Fruit fly (Drosophila melanogaster): ENCODE data around the gene p.

p gene

dm6 chr3R:8711890-8712449 lies 41.5 kb upstream of the p start (continued):
- TF ChIP-seq CG11723 (GFP tag; optimal IDR thresholded peaks at IDR 0.05) = no peak
- no peak for TF ChIP-seq CG16779 (GFP tag; IDR thresholded peaks at IDR 0.05)
- TF ChIP-seq dati (GFP tag; IDR thresholded peaks at IDR 0.05) = no peak
- no peak for TF ChIP-seq eyg (GFP tag; optimal IDR thresholded peaks at IDR 0.05)
- TF ChIP-seq CG31441 (GFP tag; IDR thresholded peaks at IDR 0.05) = peak; percentile 33; the same call in 1 of the 2 replicates
- peak; percentile 21 for TF ChIP-seq CG10431 (GFP tag; optimal IDR thresholded peaks at IDR 0.05)
- peak; percentile 9 for TF ChIP-seq CG15269 (tag; optimal IDR thresholded peaks at IDR 0.05)
- 0 out of 3 replicates have a peak, but pooled peaks have one; percentile 23 for TF ChIP-seq CG2889 (GFP tag; IDR thresholded peaks at IDR 0.05)
- TF ChIP-seq Ptx1 (GFP tag; IDR thresholded peaks at IDR 0.05) = peak; percentile 32; the same call in 1 of the 2 replicates
- TF ChIP-seq chif (GFP tag; optimal IDR thresholded peaks at IDR 0.05) = no peak
- no peak for TF ChIP-seq mam (GFP tag; optimal IDR thresholded peaks at IDR 0.05)
- TF ChIP-seq CG6683 (GFP tag; optimal IDR thresholded peaks at IDR 0.05) = no peak
- no peak for TF ChIP-seq Six4 (GFP tag; optimal IDR thresholded peaks at IDR 0.05)
- TF ChIP-seq CG7839 (tag; optimal IDR thresholded peaks at IDR 0.05) = peak; percentile 24
- peak; percentile 61 for TF ChIP-seq Sox102F (GFP tag; optimal IDR thresholded peaks at IDR 0.05)
- TF ChIP-seq lov (optimal IDR thresholded peaks at IDR 0.05) = no peak
- TF ChIP-seq lov (GFP tag; IDR thresholded peaks at IDR 0.05) = no peak
- peak; percentile 34 for TF ChIP-seq ATbp (GFP tag; optimal IDR thresholded peaks at IDR 0.05)
- TF ChIP-seq CG14710 (tag; optimal IDR thresholded peaks at IDR 0.05) = no peak
- peak; percentile 17 for TF ChIP-seq CG13424 (tag; optimal IDR thresholded peaks at IDR 0.05)
- peak in 1 of 2 experiments; percentile 86 for TF ChIP-seq Hr78 (GFP tag; optimal IDR thresholded peaks at IDR 0.05)
- peak; percentile 4; the same call in 1 of the 2 replicates for TF ChIP-seq Drgx (GFP tag; IDR thresholded peaks at IDR 0.05)
- TF ChIP-seq ewg (GFP tag; optimal IDR thresholded peaks at IDR 0.05) = no peak
- TF ChIP-seq CG3847 (GFP tag; IDR thresholded peaks at IDR 0.05) = 0 out of 2 replicates have a peak, but pooled peaks have one; percentile 15
- TF ChIP-seq Fer1 (GFP tag; optimal IDR thresholded peaks at IDR 0.05) = no peak
- TF ChIP-seq E2f2 (GFP tag; IDR thresholded peaks at IDR 0.05) = no peak
- no peak for TF ChIP-seq Awh (GFP tag; IDR thresholded peaks at IDR 0.05)
- TF ChIP-seq MTF-1 (GFP tag; optimal IDR thresholded peaks at IDR 0.05; ENCODE audit: borderline replicate concordance) = no peak
- TF ChIP-seq sug (tag; optimal IDR thresholded peaks at IDR 0.05) = peak; percentile 11
- 0 out of 3 replicates have a peak, but pooled peaks have one; percentile 26 for TF ChIP-seq Optix (GFP tag; IDR thresholded peaks at IDR 0.05)
- peak; percentile 69 for TF ChIP-seq Deaf1 (tag; optimal IDR thresholded peaks at IDR 0.05)
- TF ChIP-seq pan (optimal IDR thresholded peaks at IDR 0.05) = no peak
- TF ChIP-seq pan (GFP tag; optimal IDR thresholded peaks at IDR 0.05 in 1 of 2, IDR thresholded peaks at IDR 0.05 in 1 of 2) = no peak
- TF ChIP-seq unpg (GFP tag; optimal IDR thresholded peaks at IDR 0.05) = peak; percentile 37
- TF ChIP-seq Blimp-1 (GFP tag; optimal IDR thresholded peaks at IDR 0.05) = peak; percentile 20
- TF ChIP-seq caup (GFP tag; optimal IDR thresholded peaks at IDR 0.05; ENCODE audit: severe bottlenecking) = no peak
- peak; percentile 42 for TF ChIP-seq ttk (GFP tag; IDR thresholded peaks at IDR 0.05)
- TF ChIP-seq tin (GFP tag; optimal IDR thresholded peaks at IDR 0.05) = no peak
- peak; percentile 37 for TF ChIP-seq CG2678 (tag; optimal IDR thresholded peaks at IDR 0.05)
- no peak for TF ChIP-seq E2f1 (GFP tag; IDR thresholded peaks at IDR 0.05)
- no peak for TF ChIP-seq Meics (GFP tag; optimal IDR thresholded peaks at IDR 0.05)
- TF ChIP-seq gcm (GFP tag; optimal IDR thresholded peaks at IDR 0.05) = no peak
- no peak for TF ChIP-seq nom (GFP tag; optimal IDR thresholded peaks at IDR 0.05)
- TF ChIP-seq CG10979 (tag; optimal IDR thresholded peaks at IDR 0.05) = peak; percentile 18
- TF ChIP-seq tap (tag; optimal IDR thresholded peaks at IDR 0.05) = peak; percentile 3
- peak; percentile 4 for TF ChIP-seq CG15601 (tag; optimal IDR thresholded peaks at IDR 0.05)
- peak; percentile 39 for TF ChIP-seq CG34376 (GFP tag; optimal IDR thresholded peaks at IDR 0.05)
- no peak for TF ChIP-seq CG10366 (GFP tag; IDR thresholded peaks at IDR 0.05)
- no peak for TF ChIP-seq Max (GFP tag; optimal IDR thresholded peaks at IDR 0.05)

Data from whole organism, embryonic.